Fruit fly (Drosophila melanogaster): ENCODE data around the gene CG15546.

DNA sequence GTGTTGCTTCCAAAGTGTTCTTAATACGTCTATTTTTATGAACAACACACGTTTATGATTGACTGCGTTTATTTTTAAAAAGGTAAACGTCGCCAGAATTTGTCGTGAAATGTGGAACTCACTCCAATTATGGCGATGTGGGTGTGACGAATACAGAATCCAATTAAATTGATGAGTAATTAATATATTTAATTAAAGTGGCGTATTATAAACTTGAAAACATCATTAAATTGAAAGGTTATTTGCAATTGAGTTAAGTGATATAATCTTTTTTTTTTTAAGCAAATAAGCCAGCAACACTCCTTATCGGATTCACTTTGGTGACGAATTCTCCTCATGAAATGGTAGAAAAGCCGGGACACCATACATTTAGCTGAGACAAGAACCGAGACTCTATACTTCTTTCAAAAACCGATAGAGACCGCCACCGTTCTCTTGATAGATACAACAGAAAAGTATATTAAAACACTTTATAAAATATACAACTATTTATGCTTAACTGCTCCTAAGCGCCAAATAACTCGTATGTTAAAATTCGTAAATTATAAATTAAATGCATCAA, 5.6 kb downstream of the CG15546 start:
- TF ChIP-seq pan (optimal IDR thresholded peaks at IDR 0.05) = no peak
- no peak for TF ChIP-seq usp (GFP tag; optimal IDR thresholded peaks at IDR 0.05)
- no peak for TF ChIP-seq psq (optimal IDR thresholded peaks at IDR 0.05)
- no peak for TF ChIP-seq CG8478 (optimal IDR thresholded peaks at IDR 0.05)
- TF ChIP-seq Dll (optimal IDR thresholded peaks at IDR 0.05) = no peak
- TF ChIP-seq EcR (GFP tag; optimal IDR thresholded peaks at IDR 0.05) = no peak
